Fruit fly (Drosophila melanogaster) whole organism, pupa: ENCODE measurements around the gene spir.
A peak's percentile ranks its signal among the peaks of the same experiment; 100 is the strongest.

ENCODE experiments used
- CG10348 ChIP-seq: fragments of 200-800 bp; sonication (Bioruptor generic); IDR thresholded peaks from 2 replicates; pipeline ENCODE4 v1.3.6; 2022; ENCODE audit warnings: missing biosample characterization, missing genetic modification characterization
- CG12605 ChIP-seq: fragments of 200-800 bp; sonication (Bioruptor generic); IDR thresholded peaks from 2 replicates; pipeline ENCODE4 v1.3.6; 2022; ENCODE audit warnings: missing biosample characterization, missing genetic modification characterization
- CG13204 ChIP-seq: fragments of 200-800 bp; sonication (Bioruptor generic); optimal IDR thresholded peaks from 2 replicates; lab custom pipeline; 2018; ENCODE audit warnings: missing biosample characterization, mild to moderate bottlenecking, missing genetic modification characterization, moderate library complexity
- CG14655 ChIP-seq: fragments of 200-800 bp; sonication (Bioruptor generic); optimal IDR thresholded peaks from 3 replicates; lab custom pipeline; 2017; ENCODE audit warnings: mild to moderate bottlenecking, missing biosample characterization, missing genetic modification reagents, missing genetic modification characterization
- CG15710 ChIP-seq: fragments of 200-800 bp; sonication (Bioruptor generic); optimal IDR thresholded peaks from 2 replicates; lab custom pipeline; 2018; ENCODE audit warnings: missing biosample characterization, mild to moderate bottlenecking, missing genetic modification characterization, moderate library complexity
- CG17806 ChIP-seq: fragments of 200-800 bp; sonication (Bioruptor generic); optimal IDR thresholded peaks from 2 replicates; lab custom pipeline; 2018; ENCODE audit warnings: missing biosample characterization, mild to moderate bottlenecking, missing genetic modification characterization, moderate library complexity
- CG32121 ChIP-seq: fragments of 200-800 bp; sonication (Bioruptor generic); IDR thresholded peaks from 2 replicates; pipeline ENCODE4 v1.3.6; 2022; ENCODE audit warnings: missing biosample characterization, missing genetic modification characterization
- CG34367 ChIP-seq: fragments of 200-800 bp; sonication (Bioruptor generic); optimal IDR thresholded peaks from 2 replicates; lab custom pipeline; 2018; ENCODE audit warnings: missing biosample characterization, mild to moderate bottlenecking, missing genetic modification characterization
- CG4496 ChIP-seq: fragments of 200-800 bp; sonication (Bioruptor generic); IDR thresholded peaks from 3 replicates; pipeline ENCODE4 v1.3.6; 2022; ENCODE audit warnings: missing biosample characterization, missing genetic modification characterization
- CG8159 ChIP-seq: fragments of 200-800 bp; sonication (Bioruptor generic); optimal IDR thresholded peaks from 3 replicates; lab custom pipeline; 2018; ENCODE audit warnings: missing biosample characterization, mild to moderate bottlenecking, missing genetic modification characterization, moderate library complexity
- CG8301 ChIP-seq: fragments of 200-800 bp; sonication (Bioruptor generic); optimal IDR thresholded peaks from 2 replicates; lab custom pipeline; 2018; ENCODE audit warnings: missing biosample characterization, mild to moderate bottlenecking, missing genetic modification characterization
- CG9948 ChIP-seq: fragments of 200-800 bp; sonication (Bioruptor generic); optimal IDR thresholded peaks from 2 replicates; lab custom pipeline; 2018; ENCODE audit warnings: missing biosample characterization, mild to moderate bottlenecking, missing genetic modification characterization, moderate library complexity
- D1 ChIP-seq: fragments of 200-800 bp; sonication (Bioruptor generic); optimal IDR thresholded peaks from 2 replicates; lab custom pipeline; 2018; ENCODE audit warnings: missing biosample characterization, mild to moderate bottlenecking, missing genetic modification characterization, moderate library complexity
- EcR ChIP-seq: fragments of 200-800 bp; sonication (Bioruptor generic); optimal IDR thresholded peaks from 3 replicates; lab custom pipeline; 2019; ENCODE audit warnings: missing biosample characterization, missing genetic modification characterization, mild to moderate bottlenecking, moderate library complexity, missing genetic modification reagents
- Ets98B ChIP-seq: fragments of 200-800 bp; sonication (Bioruptor generic); IDR thresholded peaks from 2 replicates; pipeline ENCODE4 v1.3.6; 2022; ENCODE audit warnings: missing biosample characterization, missing genetic modification characterization
- Pif1A ChIP-seq: fragments of 200-800 bp; sonication (Bioruptor generic); optimal IDR thresholded peaks from 3 replicates; lab custom pipeline; 2016; ENCODE audit warnings: missing biosample characterization, missing genetic modification characterization
- Pif1B ChIP-seq: fragments of 200-800 bp; sonication (Bioruptor generic); optimal IDR thresholded peaks from 3 replicates; lab custom pipeline; 2016; ENCODE audit warnings: missing biosample characterization, missing genetic modification characterization
- Snoo ChIP-seq: fragments of 200-800 bp; sonication (Bioruptor generic); optimal IDR thresholded peaks from 3 replicates; lab custom pipeline; 2017; ENCODE audit warnings: missing biosample characterization, mild to moderate bottlenecking, missing genetic modification characterization, inconsistent platforms
- fd96Ca ChIP-seq: fragments of 200-800 bp; sonication (Bioruptor generic); IDR thresholded peaks from 3 replicates; pipeline ENCODE4 v1.3.6; 2022; ENCODE audit warnings: missing biosample characterization, missing genetic modification characterization
- gl ChIP-seq: fragments of 200-800 bp; sonication (Bioruptor generic); optimal IDR thresholded peaks from 2 replicates; lab custom pipeline; 2018; ENCODE audit warnings: missing biosample characterization, mild to moderate bottlenecking, missing genetic modification characterization
- rn ChIP-seq: fragments of 200-800 bp; sonication (Bioruptor generic); IDR thresholded peaks from 2 replicates; pipeline ENCODE4 v1.3.6; 2022; ENCODE audit warnings: missing biosample characterization, missing genetic modification characterization

Gene spir

DNA sequence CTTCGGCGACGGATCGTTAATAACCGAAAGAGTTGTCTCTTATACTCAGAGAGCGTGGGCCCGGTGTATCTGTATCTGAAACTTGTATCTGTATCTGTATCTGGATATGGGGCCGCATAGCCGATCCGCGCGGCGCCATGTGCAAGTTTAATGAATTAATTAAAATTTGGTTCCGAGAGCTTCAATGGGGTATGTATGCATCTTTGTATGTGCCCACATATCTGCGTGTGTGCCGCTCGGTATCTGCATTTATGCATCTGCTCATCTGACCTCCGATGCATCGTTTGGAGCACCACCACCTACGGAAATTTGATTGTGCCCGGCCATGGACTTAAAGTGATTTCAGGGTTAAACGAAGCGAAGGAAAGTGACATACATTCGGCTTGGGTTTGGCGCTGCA lies 41.7 kb downstream of the spir start:
- no peak for TF ChIP-seq CG9948 (tag; lab: Kevin White, UChicago)
- no peak for TF ChIP-seq fd96Ca
- no peak for TF ChIP-seq CG10348 (GFP tag; lab: Robert Waterston, UW)
- no peak for TF ChIP-seq D1 (tag; lab: Kevin White, UChicago)
- no peak for TF ChIP-seq gl (tag; lab: Kevin White, UChicago)
- no peak for TF ChIP-seq CG8159 (tag; lab: Kevin White, UChicago)

dm6 chr2L:20370151-20370550 lies 59.1 kb downstream of the spir start:
- TF ChIP-seq EcR, result no peak
- TF ChIP-seq CG8301, result peak; percentile 79
- TF ChIP-seq fd96Ca, result no peak
- peak; percentile 74 for TF ChIP-seq CG14655 (GFP tag; lab: Kevin White, UChicago)
- no peak for TF ChIP-seq rn (GFP tag; lab: Robert Waterston, UW)
- peak; percentile 25 for TF ChIP-seq CG9948 (tag; lab: Kevin White, UChicago)
- no peak for TF ChIP-seq CG32121 (GFP tag; lab: Robert Waterston, UW)
- peak; percentile 63; the same call in 2 of the 3 replicates for TF ChIP-seq CG4496
- TF ChIP-seq CG17806 (tag; lab: Kevin White, UChicago), result peak; percentile 27
- no peak for TF ChIP-seq gl (tag; lab: Kevin White, UChicago)
- TF ChIP-seq Pif1A (GFP tag; lab: Kevin White, UChicago), result peak; percentile 15
- TF ChIP-seq Ets98B (GFP tag; lab: Robert Waterston, UW), result peak; percentile 28; the same call in 1 of the 2 replicates
- TF ChIP-seq CG10348 (GFP tag; lab: Robert Waterston, UW), result no peak
- TF ChIP-seq CG8159 (tag; lab: Kevin White, UChicago), result peak; percentile 23
- no peak for TF ChIP-seq CG12605 (GFP tag; lab: Robert Waterston, UW)
- no peak for TF ChIP-seq Pif1B (GFP tag; lab: Kevin White, UChicago)
- no peak for TF ChIP-seq Snoo (tag; lab: Kevin White, UChicago)
- no peak for TF ChIP-seq CG15710

- TF ChIP-seq CG8159 (tag; lab: Kevin White, UChicago) (peak; percentile 69), CG34367 (tag; lab: Kevin White, UChicago) (peak; percentile 58), Snoo (tag; lab: Kevin White, UChicago) (no peak), CG8301 (peak; percentile 94), Ets98B (GFP tag; lab: Robert Waterston, UW) (peak; percentile 86), CG10348 (GFP tag; lab: Robert Waterston, UW) (no peak), EcR (no peak), CG9948 (tag; lab: Kevin White, UChicago) (peak; percentile 78), Pif1A (GFP tag; lab: Kevin White, UChicago) (peak; percentile 84), CG32121 (GFP tag; lab: Robert Waterston, UW) (peak; percentile 69; the same call in 1 of the 2 replicates), Pif1B (GFP tag; lab: Kevin White, UChicago) (peak; percentile 71), CG15710 (peak; percentile 28), D1 (tag; lab: Kevin White, UChicago) (peak; percentile 27), CG17806 (tag; lab: Kevin White, UChicago) (peak; percentile 77), gl (tag; lab: Kevin White, UChicago) (peak; percentile 41), fd96Ca (peak; percentile 89), CG13204 (no peak), rn (GFP tag; lab: Robert Waterston, UW) (peak; percentile 69), CG12605 (GFP tag; lab: Robert Waterston, UW) (peak; percentile 84), CG4496 (peak; percentile 90), CG14655 (GFP tag; lab: Kevin White, UChicago) (peak; percentile 96)
These were observed 60.4 kb downstream of the spir start for dm6 chr2L:20371451-20371850.

DNA sequence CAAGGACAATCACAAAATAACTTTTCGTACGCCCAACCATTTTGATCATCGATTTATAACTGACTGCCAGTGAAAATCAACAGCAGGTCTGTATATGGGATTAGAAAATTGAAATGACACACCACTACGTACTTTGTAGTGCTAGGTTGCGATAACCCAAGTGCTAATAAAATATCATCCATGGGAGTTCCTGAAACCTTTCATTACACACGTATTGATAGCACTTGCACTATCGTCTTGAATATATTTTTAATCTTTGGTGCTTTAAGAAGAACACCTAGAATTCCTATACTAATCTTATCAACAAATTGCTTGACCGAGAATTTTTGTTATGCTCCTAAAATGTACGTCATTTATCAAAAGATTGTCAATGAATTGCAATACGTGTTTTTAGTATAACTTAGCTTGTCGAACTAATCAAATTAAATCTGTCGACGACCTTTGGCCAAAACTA lies 63.1 kb downstream of the spir start, which contains the start of gene Ugt37A1:
Ugt37A1 (minus strand) TSS at position 51 of the 454 bp plus-strand sequence.
- TF ChIP-seq CG8159 (tag; lab: Kevin White, UChicago) (no peak), CG4496 (no peak), fd96Ca (no peak), D1 (tag; lab: Kevin White, UChicago) (no peak), EcR (no peak), CG34367 (tag; lab: Kevin White, UChicago) (no peak), rn (GFP tag; lab: Robert Waterston, UW) (no peak), CG10348 (GFP tag; lab: Robert Waterston, UW) (no peak), Pif1B (GFP tag; lab: Kevin White, UChicago) (no peak), CG15710 (no peak)

DNA sequence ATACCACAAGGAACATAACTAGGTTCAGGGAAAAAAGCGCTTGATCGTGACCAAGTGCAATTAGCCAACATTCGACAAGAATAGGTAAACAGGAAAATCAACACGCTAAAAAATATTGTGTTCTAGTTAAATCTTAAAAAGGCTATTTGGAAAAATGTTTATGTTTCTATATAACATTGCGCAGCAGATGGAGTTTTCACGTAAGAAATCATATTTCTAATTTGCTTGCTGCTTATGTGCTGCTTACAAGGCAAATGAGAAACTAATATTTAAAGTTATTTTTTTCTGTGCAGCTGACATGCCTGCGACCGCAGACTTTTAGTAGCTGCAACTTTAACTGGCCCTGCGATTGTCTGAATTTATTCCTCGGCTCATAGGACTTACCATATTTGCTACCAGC lies 70.3 kb downstream of the spir start:
- TF ChIP-seq Ets98B (GFP tag; lab: Robert Waterston, UW) (no peak), D1 (tag; lab: Kevin White, UChicago) (no peak), Pif1B (GFP tag; lab: Kevin White, UChicago) (peak; percentile 65), CG13204 (peak; percentile 46), CG8301 (peak; percentile 68), EcR (no peak), Pif1A (GFP tag; lab: Kevin White, UChicago) (peak; percentile 70), CG9948 (tag; lab: Kevin White, UChicago) (peak; percentile 84), CG4496 (peak; percentile 69; the same call in 2 of the 3 replicates), CG14655 (GFP tag; lab: Kevin White, UChicago) (peak; percentile 80), rn (GFP tag; lab: Robert Waterston, UW) (no peak), CG32121 (GFP tag; lab: Robert Waterston, UW) (no peak), CG15710 (peak; percentile 78), fd96Ca (no peak), CG12605 (GFP tag; lab: Robert Waterston, UW) (peak; percentile 68; the same call in 1 of the 2 replicates), CG8159 (tag; lab: Kevin White, UChicago) (peak; percentile 85), Snoo (tag; lab: Kevin White, UChicago) (no peak), CG10348 (GFP tag; lab: Robert Waterston, UW) (no peak), CG17806 (tag; lab: Kevin White, UChicago) (peak; percentile 84), gl (tag; lab: Kevin White, UChicago) (peak; percentile 61), CG34367 (tag; lab: Kevin White, UChicago) (peak; percentile 77)
